Fruit fly (Drosophila melanogaster): ENCODE data around the gene PrBP.

dm6 chr2L:8691292-8691975 is 5.7 kb upstream of the PrBP start:
- TF ChIP-seq Abd-B (GFP tag; optimal IDR thresholded peaks at IDR 0.05), result peak; percentile 85
- TF ChIP-seq CG16779 (GFP tag; IDR thresholded peaks at IDR 0.05), result no peak
- peak; percentile 55; the same call in 1 of the 2 replicates for TF ChIP-seq Oaz (GFP tag; IDR thresholded peaks at IDR 0.05)

Data from whole organism, embryonic.